Worm (Caenorhabditis elegans): Measurements from ENCODE around the gene otpl-7.

- TF ChIP-seq snpc-4 (tag; optimal IDR thresholded peaks at IDR 0.05) (no peak), ceh-39 (tag; optimal IDR thresholded peaks at IDR 0.05) (no peak), ztf-11 (tag; optimal IDR thresholded peaks at IDR 0.05) (no peak), mls-2 (tag; optimal IDR thresholded peaks at IDR 0.05) (no peak), lin-13 (tag; optimal IDR thresholded peaks at IDR 0.05) (no peak), bed-3 (GFP tag; optimal IDR thresholded peaks at IDR 0.05) (no peak), nhr-12 (tag; optimal IDR thresholded peaks at IDR 0.05) (no peak), blmp-1 (tag; optimal IDR thresholded peaks at IDR 0.05) (no peak), mep-1 (tag; optimal IDR thresholded peaks at IDR 0.05) (no peak), unc-62 (GFP tag; optimal IDR thresholded peaks at IDR 0.05) (no peak), mab-5 (tag; optimal IDR thresholded peaks at IDR 0.05) (no peak), unc-39 (tag; optimal IDR thresholded peaks at IDR 0.05) (no peak), cnd-1 (tag; optimal IDR thresholded peaks at IDR 0.05) (no peak), nhr-237 (tag; optimal IDR thresholded peaks at IDR 0.05) (no peak)
These were observed 3.0 kb upstream of the otpl-7 start for ce11 chrV:8518283-8518682.

All from whole organism, mixed stage, embryonic.